Fruit fly (Drosophila melanogaster): ENCODE measurements around the gene CG6996.

The CG6996 gene

DNA sequence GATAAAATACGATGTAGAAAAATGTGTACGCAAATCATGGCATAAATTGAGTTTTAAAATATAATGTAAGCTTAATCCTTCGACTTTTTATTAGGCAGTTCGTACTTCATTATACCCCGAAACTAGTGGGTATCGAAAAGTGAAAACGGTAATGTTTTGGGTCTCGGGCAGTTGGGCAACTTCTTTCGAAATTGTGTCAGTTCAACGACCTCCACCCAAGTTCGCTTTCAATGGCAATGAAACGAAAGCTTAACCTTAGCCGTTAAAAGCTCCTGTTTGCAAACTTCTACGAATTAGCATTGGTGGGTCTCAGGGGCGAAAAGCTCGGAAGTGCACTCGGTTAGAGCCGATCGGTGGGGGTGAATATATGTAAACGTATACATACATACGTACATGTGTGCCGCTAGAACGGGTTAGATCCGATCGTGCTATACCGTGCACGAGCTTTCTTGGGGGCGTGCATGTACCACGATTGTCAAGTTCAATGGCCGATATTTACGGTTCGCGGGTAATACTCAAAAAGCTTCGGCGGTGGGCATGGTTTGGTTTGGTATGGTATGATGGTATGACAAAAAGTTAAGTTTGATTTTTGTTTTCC is 22.9 kb downstream of the CG6996 start (continued):
- TF ChIP-seq CG5180 (GFP tag; optimal IDR thresholded peaks at IDR 0.05) (peak; percentile 69), zen2 (GFP tag; IDR thresholded peaks at IDR 0.05; ENCODE audit: partially characterized antibody) (no peak; the same call in 2 of the 3 replicates), H2.0 (GFP tag; IDR thresholded peaks at IDR 0.05) (no peak), CG7839 (tag; optimal IDR thresholded peaks at IDR 0.05) (no peak), amos (GFP tag; IDR thresholded peaks at IDR 0.05; ENCODE audit: partially characterized antibody) (peak; percentile 55; the same call in 1 of the 2 replicates), MBD-R2 (GFP tag; IDR thresholded peaks at IDR 0.05) (peak; percentile 19; the same call in 1 of the 2 replicates), vnd (GFP tag; IDR thresholded peaks at IDR 0.05; ENCODE audit: partially characterized antibody) (0 out of 3 replicates have a peak, but pooled peaks have one; percentile 33), rib (GFP tag; IDR thresholded peaks at IDR 0.05) (peak; percentile 33; the same call in 1 of the 2 replicates), bsh (GFP tag; optimal IDR thresholded peaks at IDR 0.05) (peak in 1 of 2 experiments; percentile 23), peb (GFP tag; IDR thresholded peaks at IDR 0.05) (no peak), CG16813 (GFP tag; IDR thresholded peaks at IDR 0.05; ENCODE audit: partially characterized antibody) (0 out of 3 replicates have a peak, but pooled peaks have one; percentile 43), CG13287 (GFP tag; IDR thresholded peaks at IDR 0.05; ENCODE audit: partially characterized antibody) (peak; percentile 31; the same call in 1 of the 2 replicates), mld (GFP tag; IDR thresholded peaks at IDR 0.05; ENCODE audit: partially characterized antibody) (peak; percentile 45; the same call in 1 of the 3 replicates), Deaf1 (tag; optimal IDR thresholded peaks at IDR 0.05) (peak; percentile 83), Med (GFP tag) (peak; percentile 52), Blimp-1 (GFP tag; optimal IDR thresholded peaks at IDR 0.05) (peak; percentile 99), ham (GFP tag; IDR thresholded peaks at IDR 0.05) (no peak), inv (GFP tag; IDR thresholded peaks at IDR 0.05; ENCODE audit: partially characterized antibody) (peak; percentile 41; the same call in 1 of the 2 replicates), ttk (GFP tag; IDR thresholded peaks at IDR 0.05) (peak; percentile 32; the same call in 1 of the 2 replicates), ftz-f1 (GFP tag; optimal IDR thresholded peaks at IDR 0.05) (peak; percentile 91), vvl (GFP tag; IDR thresholded peaks at IDR 0.05) (0 out of 2 replicates have a peak, but pooled peaks have one; percentile 21), Scr (GFP tag; IDR thresholded peaks at IDR 0.05; ENCODE audit: partially characterized antibody) (peak; percentile 48; the same call in 1 of the 2 replicates), CG34224 (GFP tag; IDR thresholded peaks at IDR 0.05; ENCODE audit: partially characterized antibody) (peak; percentile 62), fd102C (GFP tag; optimal IDR thresholded peaks at IDR 0.05) (no peak), Myb (GFP tag; optimal IDR thresholded peaks at IDR 0.05) (peak; percentile 47), CG1603 (tag; optimal IDR thresholded peaks at IDR 0.05) (no peak), cg (GFP tag; optimal IDR thresholded peaks at IDR 0.05) (peak; percentile 45)

dm6 chr3L:20231369-20231768 is 24.0 kb downstream of the CG6996 start, which contains the start of gene CG13813:
CG13813 (plus strand) TSS chr3L:20231669.
- TF ChIP-seq cas (GFP tag; IDR thresholded peaks at IDR 0.05) (no peak), schlank (tag; optimal IDR thresholded peaks at IDR 0.05) (no peak), CG3995 (GFP tag; optimal IDR thresholded peaks at IDR 0.05) (no peak), otp (GFP tag; IDR thresholded peaks at IDR 0.05) (no peak), CG9876 (GFP tag; optimal IDR thresholded peaks at IDR 0.05) (no peak), CG10462 (GFP tag; optimal IDR thresholded peaks at IDR 0.05) (no peak), sug (tag; optimal IDR thresholded peaks at IDR 0.05) (no peak), vfl (GFP tag; optimal IDR thresholded peaks at IDR 0.05) (no peak), CG6272 (GFP tag; IDR thresholded peaks at IDR 0.05) (no peak), TFAM (GFP tag; optimal IDR thresholded peaks at IDR 0.05) (no peak)

All from whole organism, embryonic.